Fruit fly (Drosophila melanogaster): ENCODE data around the gene CG31883.

- TF ChIP-seq Dll (optimal IDR thresholded peaks at IDR 0.05) = no peak
- TF ChIP-seq psq (optimal IDR thresholded peaks at IDR 0.05) = no peak
- TF ChIP-seq EcR (GFP tag; optimal IDR thresholded peaks at IDR 0.05) = no peak
- TF ChIP-seq usp (GFP tag; optimal IDR thresholded peaks at IDR 0.05) = no peak
- TF ChIP-seq CG8478 (optimal IDR thresholded peaks at IDR 0.05) = no peak
- no peak for TF ChIP-seq pan (optimal IDR thresholded peaks at IDR 0.05)
These were observed 32.9 kb upstream of the CG31883 start, which contains the start of gene CG33298 for dm6 chr2L:9495418-9495779.
